Worm (Caenorhabditis elegans) whole organism, L1 larva: ENCODE measurements around the gene ZK666.11.

Experiments used
- C04F5.9 ChIP-seq: sonication (generic microtip); optimal IDR thresholded peaks from 2 replicates; lab custom pipeline; 2016; ENCODE audit warnings: missing genetic modification characterization, missing compliant biosample characterization
- C16A3.4 ChIP-seq: fragments of 150-350 bp; optimal IDR thresholded peaks from 2 replicates; lab custom pipeline; 2014; ENCODE audit warnings: missing biosample characterization, missing genetic modification characterization
- C34B4.2 ChIP-seq: sonication (generic microtip); optimal IDR thresholded peaks from 2 replicates; lab custom pipeline; 2017; ENCODE audit warnings: mild to moderate bottlenecking, missing genetic modification characterization, missing compliant biosample characterization
- Y116A8C.19 ChIP-seq: sonication (generic microtip); optimal IDR thresholded peaks from 2 replicates; lab custom pipeline; 2016; ENCODE audit warnings: missing compliant biosample characterization, missing genetic modification characterization, borderline replicate concordance
- alr-1 ChIP-seq: fragments of 200-800 bp; sonication (Bioruptor generic); optimal IDR thresholded peaks from 2 replicates; lab custom pipeline; 2018; ENCODE audit warnings: borderline replicate concordance, mild to moderate bottlenecking, missing genetic modification characterization, missing compliant biosample characterization
- ama-1 ChIP-seq: fragments of 150-350 bp; optimal IDR thresholded peaks from 2 replicates; lab custom pipeline; 2014
- blmp-1 ChIP-seq: fragments of 150-350 bp; optimal IDR thresholded peaks from 2 replicates; lab custom pipeline; 2014; ENCODE audit warnings: missing biosample characterization, missing genetic modification characterization
- ceh-63 ChIP-seq: fragments of 200-800 bp; sonication (Bioruptor generic); optimal IDR thresholded peaks from 2 replicates; lab custom pipeline; 2018; ENCODE audit warnings: mild to moderate bottlenecking, missing genetic modification characterization, missing compliant biosample characterization
- ceh-8 ChIP-seq: fragments of 200-800 bp; sonication (Bioruptor generic); optimal IDR thresholded peaks from 2 replicates; lab custom pipeline; 2018; ENCODE audit warnings: mild to moderate bottlenecking, missing genetic modification characterization, moderate library complexity, missing compliant biosample characterization
- ceh-82 ChIP-seq, 3 experiments: fragments of 150-350 bp in 1 of 3; sonication (generic microtip) in 2 of 3; optimal IDR thresholded peaks; 2 replicates each; lab custom pipeline; 2014 to 2017; ENCODE audit warnings: missing biosample characterization in 3 of 3, missing genetic modification characterization in 3 of 3
- ceh-88 ChIP-seq: fragments of 200-800 bp; sonication (Bioruptor generic); IDR thresholded peaks from 2 replicates; pipeline ENCODE4 v1.3.6; 2022; ENCODE audit warnings: missing genetic modification characterization, missing compliant biosample characterization
- ceh-90 ChIP-seq: sonication (generic microtip); optimal IDR thresholded peaks from 2 replicates; lab custom pipeline; 2016; ENCODE audit warnings: missing genetic modification characterization, missing compliant biosample characterization
- dpl-1 ChIP-seq, 3 experiments: fragments of 150-350 bp in 2 of 3; sonication (generic microtip) in 1 of 3; optimal IDR thresholded peaks; 2 replicates each; lab custom pipeline; 2014 to 2017; ENCODE audit warnings: missing biosample characterization in 3 of 3, missing genetic modification characterization in 3 of 3, missing genetic modification reagents in 3 of 3
- efl-1 ChIP-seq, 4 experiments: fragments of 150-350 bp; optimal IDR thresholded peaks in 3 of 4; peaks in 1 of 4; 1 replicate in 1 of 4; 2 replicates in 3 of 4; lab custom pipeline; 2014; ENCODE audit warnings: missing biosample characterization in 2 of 4, missing genetic modification characterization in 2 of 4, missing genetic modification reagents in 2 of 4
- efl-3 ChIP-seq: fragments of 200-800 bp; sonication (Bioruptor generic); optimal IDR thresholded peaks from 2 replicates; lab custom pipeline; 2018; ENCODE audit warnings: mild to moderate bottlenecking, missing genetic modification characterization, missing compliant biosample characterization
- egl-27 ChIP-seq, 2 experiments: fragments of 150-350 bp in 1 of 2; sonication (generic microtip); optimal IDR thresholded peaks; 3 replicates each; lab custom pipeline; 2017 to 2018; ENCODE audit warnings: missing biosample characterization in 2 of 2, missing genetic modification characterization in 2 of 2, missing genetic modification reagents in 2 of 2
- fkh-10 ChIP-seq: sonication (generic microtip); optimal IDR thresholded peaks from 2 replicates; lab custom pipeline; 2017; ENCODE audit warnings: missing biosample characterization, missing genetic modification reagents, missing genetic modification characterization
- fkh-4 ChIP-seq: sonication (generic microtip); optimal IDR thresholded peaks from 2 replicates; lab custom pipeline; 2016; ENCODE audit warnings: missing compliant biosample characterization, missing genetic modification characterization, borderline replicate concordance
- fos-1 ChIP-seq: fragments of 150-350 bp; optimal IDR thresholded peaks from 2 replicates; lab custom pipeline; 2014; ENCODE audit warnings: missing biosample characterization, missing genetic modification characterization
- hpl-2 ChIP-seq: fragments of 150-350 bp; optimal IDR thresholded peaks from 2 replicates; lab custom pipeline; 2014; ENCODE audit warnings: missing biosample characterization, missing genetic modification reagents, missing genetic modification characterization
- irx-1 ChIP-seq: sonication (generic microtip); optimal IDR thresholded peaks from 2 replicates; lab custom pipeline; 2016; ENCODE audit warnings: missing genetic modification characterization, missing compliant biosample characterization
- isw-1 ChIP-seq: fragments of 200-800 bp; sonication (Bioruptor generic); IDR thresholded peaks from 2 replicates; pipeline ENCODE4 v1.3.6; 2022; ENCODE audit warnings: missing genetic modification characterization, missing compliant biosample characterization
- jun-1 ChIP-seq: fragments of 150-350 bp; optimal IDR thresholded peaks from 2 replicates; lab custom pipeline; 2014; ENCODE audit warnings: missing biosample characterization, missing genetic modification reagents, missing genetic modification characterization
- lin-15B ChIP-seq: fragments of 150-350 bp; sonication (generic microtip); optimal IDR thresholded peaks from 3 replicates; lab custom pipeline; 2014; ENCODE audit warnings: missing biosample characterization, missing genetic modification characterization
- lin-35 ChIP-seq, 2 experiments: fragments of 150-350 bp; optimal IDR thresholded peaks; 2 replicates each; lab custom pipeline; 2014; ENCODE audit warnings: missing biosample characterization in 2 of 2, missing genetic modification characterization in 2 of 2, missing genetic modification reagents in 2 of 2
- lin-39 ChIP-seq: fragments of 150-350 bp; optimal IDR thresholded peaks from 2 replicates; lab custom pipeline; 2014; ENCODE audit warnings: missing biosample characterization, missing genetic modification reagents, missing genetic modification characterization
- lir-3 ChIP-seq: sonication (generic microtip); optimal IDR thresholded peaks from 2 replicates; lab custom pipeline; 2016; ENCODE audit warnings: mild to moderate bottlenecking, missing genetic modification characterization, moderate library complexity, missing compliant biosample characterization; ENCODE audit not compliant: poor library complexity
- mab-9 ChIP-seq: fragments of 200-800 bp; sonication (Bioruptor generic); IDR thresholded peaks from 2 replicates; pipeline ENCODE4 v1.3.6; 2022; ENCODE audit warnings: missing genetic modification reagents, missing genetic modification characterization, missing compliant biosample characterization
- mdl-1 ChIP-seq, 2 experiments: fragments of 150-350 bp; optimal IDR thresholded peaks; 2 replicates each; lab custom pipeline; 2014 to 2017; ENCODE audit warnings: missing biosample characterization in 2 of 2, missing genetic modification characterization in 2 of 2, inconsistent platforms in 1 of 2
- mef-2 ChIP-seq: fragments of 150-350 bp; optimal IDR thresholded peaks from 2 replicates; lab custom pipeline; 2014; ENCODE audit warnings: missing biosample characterization, missing genetic modification characterization
- nhr-19 ChIP-seq: fragments of 200-800 bp; sonication (Bioruptor generic); conservative IDR thresholded peaks from 2 replicates; pipeline ENCODE4 v1.3.6; 2022; ENCODE audit warnings: missing genetic modification characterization, missing compliant biosample characterization
- nhr-20 ChIP-seq: sonication (generic microtip); optimal IDR thresholded peaks from 2 replicates; lab custom pipeline; 2016; ENCODE audit warnings: mild to moderate bottlenecking, missing genetic modification characterization, missing compliant biosample characterization
- nhr-237 ChIP-seq: fragments of 150-350 bp; optimal IDR thresholded peaks from 2 replicates; lab custom pipeline; 2014; ENCODE audit warnings: missing biosample characterization, missing genetic modification characterization
- nhr-47 ChIP-seq: sonication (generic microtip); optimal IDR thresholded peaks from 2 replicates; lab custom pipeline; 2016; ENCODE audit warnings: mild to moderate bottlenecking, missing genetic modification characterization, moderate library complexity, missing compliant biosample characterization
- nhr-71 ChIP-seq: sonication (generic microtip); optimal IDR thresholded peaks from 2 replicates; lab custom pipeline; 2016; ENCODE audit warnings: mild to moderate bottlenecking, missing genetic modification characterization, moderate library complexity, missing compliant biosample characterization
- nhr-76 ChIP-seq: sonication (generic microtip); optimal IDR thresholded peaks from 2 replicates; lab custom pipeline; 2017; ENCODE audit warnings: missing biosample characterization, missing genetic modification characterization
- nhr-77 ChIP-seq: fragments of 150-350 bp; optimal IDR thresholded peaks from 2 replicates; lab custom pipeline; 2014; ENCODE audit warnings: missing biosample characterization, missing genetic modification characterization
- nhr-90 ChIP-seq: sonication (generic microtip); optimal IDR thresholded peaks from 2 replicates; lab custom pipeline; 2016; ENCODE audit warnings: mild to moderate bottlenecking, missing genetic modification characterization, missing compliant biosample characterization; ENCODE audit not compliant: poor library complexity
- pax-3 ChIP-seq: fragments of 200-800 bp; sonication (Bioruptor generic); optimal IDR thresholded peaks from 2 replicates; lab custom pipeline; 2018; ENCODE audit warnings: mild to moderate bottlenecking, missing genetic modification characterization, moderate library complexity, missing compliant biosample characterization
- rnt-1 ChIP-seq: sonication (generic microtip); optimal IDR thresholded peaks from 2 replicates; lab custom pipeline; 2016; ENCODE audit warnings: mild to moderate bottlenecking, missing genetic modification characterization, moderate library complexity, missing compliant biosample characterization
- skn-1 ChIP-seq: fragments of 150-350 bp; optimal IDR thresholded peaks from 2 replicates; lab custom pipeline; 2014; ENCODE audit warnings: missing biosample characterization, missing genetic modification characterization
- snpc-4 ChIP-seq: fragments of 150-350 bp; optimal IDR thresholded peaks from 2 replicates; lab custom pipeline; 2014; ENCODE audit warnings: missing biosample characterization, missing genetic modification characterization
- sptf-1 ChIP-seq: fragments of 150-350 bp; optimal IDR thresholded peaks from 2 replicates; lab custom pipeline; 2014; ENCODE audit warnings: missing biosample characterization, missing genetic modification characterization
- sup-37 ChIP-seq: fragments of 200-800 bp; sonication (Bioruptor generic); optimal IDR thresholded peaks from 2 replicates; lab custom pipeline; 2018; ENCODE audit warnings: mild to moderate bottlenecking, missing genetic modification characterization, missing compliant biosample characterization
- swsn-7 ChIP-seq: sonication (generic microtip); optimal IDR thresholded peaks from 2 replicates; lab custom pipeline; 2016; ENCODE audit warnings: missing genetic modification characterization, missing compliant biosample characterization
- tlp-1 ChIP-seq: fragments of 150-350 bp; optimal IDR thresholded peaks from 2 replicates; lab custom pipeline; 2014; ENCODE audit warnings: missing biosample characterization, missing genetic modification characterization
- unc-30 ChIP-seq: sonication (generic microtip); optimal IDR thresholded peaks from 2 replicates; lab custom pipeline; 2017; ENCODE audit warnings: missing biosample characterization, missing genetic modification characterization
- unc-62 ChIP-seq: fragments of 150-350 bp; optimal IDR thresholded peaks from 2 replicates; lab custom pipeline; 2014; ENCODE audit warnings: missing biosample characterization, missing genetic modification reagents, missing genetic modification characterization
- unc-86 ChIP-seq: sonication (generic microtip); optimal IDR thresholded peaks from 2 replicates; lab custom pipeline; 2016; ENCODE audit warnings: missing genetic modification characterization, missing compliant biosample characterization
- unc-98 ChIP-seq: fragments of 200-800 bp; sonication (Bioruptor generic); IDR thresholded peaks from 2 replicates; pipeline ENCODE4 v1.3.6; 2022; ENCODE audit warnings: missing genetic modification characterization, missing compliant biosample characterization
- zag-1 ChIP-seq: fragments of 150-350 bp; optimal IDR thresholded peaks from 2 replicates; lab custom pipeline; 2014; ENCODE audit warnings: missing biosample characterization, missing genetic modification characterization
- ztf-4 ChIP-seq: fragments of 150-350 bp; optimal IDR thresholded peaks from 2 replicates; lab custom pipeline; 2014; ENCODE audit warnings: missing biosample characterization, missing genetic modification characterization

ZK666.11 gene

DNA sequence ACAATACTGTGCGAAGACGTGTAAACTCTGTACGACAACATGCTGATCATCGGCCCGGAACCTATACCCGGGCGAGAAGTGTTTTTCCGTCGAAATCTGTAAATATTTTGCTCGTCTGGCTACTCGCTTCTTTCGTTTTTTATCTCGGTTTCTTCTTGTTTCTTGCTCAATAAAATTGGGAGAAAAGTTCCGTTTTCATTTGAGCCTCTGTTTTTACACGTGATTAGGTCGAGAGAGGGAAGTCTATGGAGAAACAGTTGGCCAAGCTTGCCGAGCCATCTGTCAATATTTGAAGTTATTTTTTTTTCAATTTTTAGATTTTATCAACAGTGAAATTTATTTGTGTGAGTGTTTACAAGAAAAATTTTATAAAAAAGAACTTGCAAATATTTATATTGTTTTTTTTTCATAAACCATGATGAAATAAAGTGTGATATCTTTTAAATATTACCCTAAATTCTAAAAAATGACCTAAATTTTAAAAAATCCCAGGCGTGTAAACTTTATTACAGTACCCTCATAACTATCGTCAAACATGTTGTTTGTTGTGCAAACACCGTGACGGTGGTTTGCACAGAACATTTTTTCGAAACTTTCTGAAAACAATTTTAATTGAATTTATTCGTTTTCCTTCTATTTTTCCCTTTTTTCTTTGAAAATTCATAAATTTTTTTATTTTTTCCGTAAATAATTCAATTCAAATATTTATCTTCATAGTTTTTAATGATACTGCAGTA, 37.2 kb upstream of the ZK666.11 start:
- TF ChIP-seq ceh-88 (GFP tag; lab: Robert Waterston, UW), result no peak
- TF ChIP-seq lin-39 (tag; lab: Kevin White, UChicago), result no peak
- no peak for TF ChIP-seq hpl-2 (GFP tag; lab: Kevin White, UChicago)
- no peak for TF ChIP-seq jun-1 (tag; lab: Kevin White, UChicago)
- TF ChIP-seq skn-1 (tag; lab: Kevin White, UChicago), result peak; percentile 5
- peak in 1 of 2 experiments; percentile 2 for TF ChIP-seq mdl-1 (tag; optimal IDR thresholded peaks at IDR 0.05; lab: Kevin White, UChicago)
- no peak for TF ChIP-seq ceh-82 (tag; optimal IDR thresholded peaks at IDR 0.05; lab: Kevin White, UChicago)
- no peak for TF ChIP-seq nhr-20 (tag; lab: Kevin White, UChicago)
- TF ChIP-seq ztf-4, result no peak
- TF ChIP-seq unc-86, result no peak
- TF ChIP-seq nhr-90 (tag; lab: Kevin White, UChicago), result no peak
- no peak for TF ChIP-seq unc-30 (tag; lab: Kevin White, UChicago)
- TF ChIP-seq irx-1 (tag; lab: Kevin White, UChicago), result no peak
- no peak for TF ChIP-seq Y116A8C.19
- no peak for TF ChIP-seq fkh-10 (GFP tag; lab: Kevin White, UChicago)
- TF ChIP-seq rnt-1 (tag; lab: Kevin White, UChicago), result peak; percentile 65
- TF ChIP-seq blmp-1 (tag; lab: Kevin White, UChicago), result no peak
- no peak for TF ChIP-seq nhr-76
- no peak for TF ChIP-seq ama-1 (lab: Kevin White, UChicago)
- no peak for TF ChIP-seq snpc-4 (tag; lab: Kevin White, UChicago)
- TF ChIP-seq sup-37 (GFP tag; lab: Kevin White, UChicago), result no peak
- TF ChIP-seq tlp-1 (tag; lab: Kevin White, UChicago), result no peak
- no peak for TF ChIP-seq dpl-1 (GFP tag; optimal IDR thresholded peaks at IDR 0.05; lab: Kevin White, UChicago)
- TF ChIP-seq fkh-4 (tag; lab: Kevin White, UChicago), result no peak
- no peak for TF ChIP-seq lin-15B (tag; lab: Kevin White, UChicago)
- TF ChIP-seq sptf-1 (tag; lab: Kevin White, UChicago), result no peak
- TF ChIP-seq C04F5.9 (tag; lab: Kevin White, UChicago), result no peak
- no peak for TF ChIP-seq C34B4.2
- no peak for TF ChIP-seq ceh-90
- TF ChIP-seq unc-98, result no peak
- TF ChIP-seq efl-1 (optimal IDR thresholded peaks at IDR 0.05; lab: Kevin White, UChicago), result peak in 1 of 2 experiments; percentile 12
- TF ChIP-seq efl-1 (GFP tag; optimal IDR thresholded peaks at IDR 0.05 in 1 of 2; lab: Kevin White, UChicago), result no peak
- no peak for TF ChIP-seq isw-1 (GFP tag; lab: Robert Waterston, UW)
- no peak for TF ChIP-seq nhr-47 (tag; lab: Kevin White, UChicago)
- TF ChIP-seq lin-35 (GFP tag; optimal IDR thresholded peaks at IDR 0.05; lab: Kevin White, UChicago), result no peak
- TF ChIP-seq zag-1 (tag; lab: Kevin White, UChicago), result no peak
- no peak for TF ChIP-seq nhr-77 (tag; lab: Kevin White, UChicago)
- TF ChIP-seq swsn-7 (tag; lab: Kevin White, UChicago), result no peak
- TF ChIP-seq nhr-19, result peak; percentile 40
- no peak for TF ChIP-seq lir-3 (tag; lab: Kevin White, UChicago)
- peak; percentile 61 for TF ChIP-seq nhr-71 (tag; lab: Kevin White, UChicago)
- TF ChIP-seq mab-9 (GFP tag; lab: Robert Waterston, UW), result no peak
- no peak for TF ChIP-seq alr-1 (tag; lab: Kevin White, UChicago)
- TF ChIP-seq fos-1 (tag; lab: Kevin White, UChicago), result no peak
- no peak for TF ChIP-seq nhr-237 (tag; lab: Kevin White, UChicago)
- TF ChIP-seq ceh-8 (GFP tag; lab: Kevin White, UChicago), result no peak
- no peak for TF ChIP-seq ceh-63 (GFP tag; lab: Kevin White, UChicago)
- TF ChIP-seq efl-3, result no peak
- TF ChIP-seq mef-2, result no peak
- no peak for TF ChIP-seq egl-27 (tag; optimal IDR thresholded peaks at IDR 0.05; lab: Kevin White, UChicago)
- no peak for TF ChIP-seq unc-62 (GFP tag; lab: Kevin White, UChicago)
- no peak for TF ChIP-seq pax-3 (tag; lab: Kevin White, UChicago)
- TF ChIP-seq C16A3.4 (tag; lab: Kevin White, UChicago), result peak; percentile 1
